Worm (Caenorhabditis elegans) whole organism, L2 larva: ENCODE data around the gene Y54G2A.76.

ENCODE experiments used
- ceh-82 ChIP-seq: fragments of 150-350 bp; optimal IDR thresholded peaks from 2 replicates; lab custom pipeline; 2014; ENCODE audit warnings: missing biosample characterization, missing genetic modification characterization
- unc-39 ChIP-seq: fragments of 150-350 bp; optimal IDR thresholded peaks from 2 replicates; lab custom pipeline; 2014; ENCODE audit warnings: missing biosample characterization, missing genetic modification characterization

DNA sequence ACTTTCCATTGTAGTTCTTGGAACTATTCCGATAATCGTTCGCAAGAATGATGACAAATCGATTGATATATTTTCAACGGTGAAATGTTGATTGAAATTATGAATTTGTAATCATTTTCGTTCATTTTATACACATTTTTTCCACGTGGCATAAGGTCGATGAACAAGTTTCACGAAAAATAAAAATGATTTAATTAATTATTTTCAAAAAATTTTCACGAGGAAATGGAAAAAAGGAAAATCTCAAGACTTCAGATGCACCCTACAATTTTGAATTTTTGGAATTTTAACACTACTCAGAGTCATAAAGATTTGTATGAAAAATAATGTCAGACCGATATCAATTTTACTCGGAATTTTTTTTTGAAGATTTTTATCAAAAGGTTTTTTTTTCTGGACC is 10.4 kb downstream of the Y54G2A.76 start, which contains the start of gene Y54G2A.13:
- TF ChIP-seq ceh-82 (tag; lab: Kevin White, UChicago): no peak
- TF ChIP-seq unc-39: no peak
